Worm (Caenorhabditis elegans) whole organism, midembryonic: Measurements from ENCODE around the gene ZC132.9.
"Not testable (repeated sequence)": the region's sequence is repeated elsewhere in the genome, so short reads cannot be mapped to it uniquely, and the experiment has no call there.

Experiments
- T22C8.4 ChIP-seq: fragments of 200-800 bp; sonication (Bioruptor generic); IDR thresholded peaks from 2 replicates; pipeline ENCODE4 v1.3.6; 2022; ENCODE audit warnings: missing genetic modification characterization, missing compliant biosample characterization
- cog-1 ChIP-seq: sonication (generic microtip); optimal IDR thresholded peaks from 2 replicates; lab custom pipeline; 2016; ENCODE audit warnings: missing genetic modification characterization, missing compliant biosample characterization
- flt-1 ChIP-seq: fragments of 200-800 bp; sonication (Bioruptor generic); IDR thresholded peaks from 2 replicates; pipeline ENCODE4 v1.3.6; 2022; ENCODE audit warnings: missing genetic modification characterization, missing compliant biosample characterization
- klf-2 ChIP-seq: fragments of 200-800 bp; sonication (Bioruptor generic); conservative IDR thresholded peaks from 2 replicates; pipeline ENCODE4 v1.3.6; 2022; ENCODE audit warnings: missing genetic modification reagents, missing genetic modification characterization, missing compliant biosample characterization
- med-1 ChIP-seq: sonication (generic microtip); optimal IDR thresholded peaks from 2 replicates; lab custom pipeline; 2017; ENCODE audit warnings: missing genetic modification characterization, mild to moderate bottlenecking, missing compliant biosample characterization, antibody characterized with exemption, missing genetic modification reagents; ENCODE audit not compliant: insufficient read depth
- ref-1 ChIP-seq: fragments of 200-800 bp; sonication (Bioruptor generic); conservative IDR thresholded peaks from 2 replicates; pipeline ENCODE4 v1.3.6; 2022; ENCODE audit warnings: missing genetic modification reagents, missing genetic modification characterization, missing compliant biosample characterization
- tab-1 ChIP-seq: fragments of 200-800 bp; sonication (Bioruptor generic); IDR thresholded peaks from 2 replicates; pipeline ENCODE4 v1.3.6; 2022; ENCODE audit warnings: missing genetic modification characterization, missing compliant biosample characterization
- ztf-23 ChIP-seq: fragments of 200-800 bp; sonication (Bioruptor generic); IDR thresholded peaks from 2 replicates; pipeline ENCODE4 v1.3.6; 2022; ENCODE audit warnings: missing genetic modification reagents, missing genetic modification characterization, missing compliant biosample characterization
- ztf-29 ChIP-seq: fragments of 200-800 bp; sonication (Bioruptor generic); IDR thresholded peaks from 2 replicates; pipeline ENCODE4 v1.3.6; 2022; ENCODE audit warnings: missing genetic modification reagents, missing genetic modification characterization, missing compliant biosample characterization

The ZC132.9 gene

DNA sequence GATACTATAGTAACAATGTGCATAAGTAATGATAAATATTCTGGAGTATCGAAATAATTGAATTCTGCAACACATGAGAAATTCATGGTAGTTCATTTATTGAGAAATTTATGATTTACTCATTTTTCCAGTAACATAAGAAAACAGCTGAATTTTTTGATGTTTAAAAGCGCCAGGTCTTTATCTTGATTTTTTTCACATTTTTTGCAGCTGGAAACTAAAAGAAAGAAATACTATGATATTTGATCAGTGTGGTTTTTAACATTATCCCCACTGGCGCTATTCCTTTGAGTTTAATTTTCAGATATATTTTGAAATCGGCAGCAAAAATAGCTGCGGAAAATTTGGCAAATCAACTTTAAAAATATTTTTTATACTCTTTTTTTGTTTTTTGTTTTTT is 26.3 kb downstream of the ZC132.9 start, which contains the start of gene srh-194:
Gene srh-194, minus strand, starts transcription at position 101 of the 400 bp plus-strand sequence.
- not testable (repeated sequence) for TF ChIP-seq flt-1; tab-1; med-1 (GFP tag; lab: Kevin White, UChicago)

DNA sequence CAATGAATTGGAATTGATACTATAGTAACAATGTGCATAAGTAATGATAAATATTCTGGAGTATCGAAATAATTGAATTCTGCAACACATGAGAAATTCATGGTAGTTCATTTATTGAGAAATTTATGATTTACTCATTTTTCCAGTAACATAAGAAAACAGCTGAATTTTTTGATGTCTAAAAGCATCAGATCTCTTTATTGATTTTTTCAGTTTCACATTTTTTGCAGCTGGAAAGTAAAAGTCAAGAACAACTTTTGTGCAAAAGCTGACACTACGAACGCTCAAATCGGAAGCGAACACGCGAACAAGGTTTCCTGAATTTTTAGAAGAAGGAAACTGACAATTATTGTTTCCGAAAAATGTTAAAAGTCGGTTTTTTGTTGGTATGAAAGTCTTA is 29.7 kb downstream of the ZC132.9 start, which contains the start of gene srh-193:
Gene srh-193, minus strand, starts transcription at position 101 of the 400 bp plus-strand sequence.
- TF ChIP-seq med-1 (GFP tag; lab: Kevin White, UChicago); tab-1; klf-2 (GFP tag; lab: Robert Waterston, UW): not testable (repeated sequence)

DNA sequence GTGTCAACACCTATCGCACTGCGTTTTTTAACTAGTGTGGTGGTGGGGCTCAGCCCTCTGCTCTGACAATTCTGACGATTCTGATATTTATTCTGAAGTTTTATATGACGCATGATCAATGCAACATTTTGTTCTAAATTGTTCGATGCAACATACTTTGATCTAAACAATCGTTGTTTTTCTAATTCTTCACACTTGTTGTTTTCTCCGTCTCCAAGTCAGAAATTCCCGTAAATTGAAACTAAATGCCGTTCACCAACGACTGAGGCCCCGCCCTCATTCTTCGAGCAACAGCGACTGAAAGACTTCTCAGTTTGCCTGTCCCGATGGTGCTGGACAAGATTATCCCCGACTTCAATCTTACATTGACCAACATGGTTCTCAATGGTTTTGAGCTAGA is 35.0 kb downstream of the ZC132.9 start, which contains the start of gene srt-19:
Gene srt-19, plus strand, starts transcription at position 301 of the 400 bp plus-strand sequence.
- TF ChIP-seq T22C8.4; ref-1 (GFP tag; lab: Robert Waterston, UW); ztf-29: not testable (repeated sequence)

DNA sequence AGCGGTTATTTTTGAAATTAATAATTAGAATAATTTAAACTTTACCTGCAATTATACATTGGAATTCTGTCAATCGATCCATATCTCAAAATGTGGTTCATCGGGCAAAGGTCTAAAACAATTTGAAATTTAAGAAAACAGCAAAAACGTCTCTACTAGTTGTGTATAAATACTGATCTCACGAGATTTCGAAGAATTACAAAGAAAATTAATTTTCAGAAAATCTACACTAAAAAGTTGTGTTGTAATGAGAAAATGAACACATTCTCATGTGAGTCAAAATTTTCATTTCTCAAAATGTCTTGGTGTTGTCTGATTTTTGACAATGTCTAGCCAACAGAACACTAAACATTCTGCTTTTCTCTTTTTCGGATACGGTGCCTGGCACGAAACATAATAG is 38.1 kb downstream of the ZC132.9 start, which contains the start of gene srt-37:
Gene srt-37, minus strand, starts transcription at position 101 of the 400 bp plus-strand sequence.
- TF ChIP-seq cog-1 (tag; lab: Kevin White, UChicago); med-1 (GFP tag; lab: Kevin White, UChicago); klf-2 (GFP tag; lab: Robert Waterston, UW): not testable (repeated sequence)

DNA sequence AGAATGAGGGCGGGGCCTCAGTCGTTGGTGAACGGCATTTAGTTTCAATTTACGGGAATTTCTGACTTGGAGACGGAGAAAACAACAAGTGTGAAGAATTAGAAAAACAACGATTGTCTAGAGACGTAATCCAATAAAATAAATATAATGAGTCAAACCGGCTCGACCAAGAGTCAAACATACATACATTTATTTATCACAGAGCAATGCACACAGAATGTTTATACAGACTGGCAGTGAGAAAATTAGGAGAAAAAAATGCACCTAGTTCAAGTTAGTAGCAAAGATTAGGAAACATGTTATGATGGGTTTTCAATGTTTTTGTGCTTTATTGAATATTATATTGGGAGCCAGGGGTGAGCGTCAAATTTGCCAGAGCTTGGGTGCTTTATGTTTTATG is 41.0 kb downstream of the ZC132.9 start, which contains the start of gene srt-20:
Gene srt-20, minus strand, starts transcription at position 101 of the 400 bp plus-strand sequence.
- not testable (repeated sequence) for TF ChIP-seq klf-2 (GFP tag; lab: Robert Waterston, UW); med-1 (GFP tag; lab: Kevin White, UChicago); tab-1

DNA sequence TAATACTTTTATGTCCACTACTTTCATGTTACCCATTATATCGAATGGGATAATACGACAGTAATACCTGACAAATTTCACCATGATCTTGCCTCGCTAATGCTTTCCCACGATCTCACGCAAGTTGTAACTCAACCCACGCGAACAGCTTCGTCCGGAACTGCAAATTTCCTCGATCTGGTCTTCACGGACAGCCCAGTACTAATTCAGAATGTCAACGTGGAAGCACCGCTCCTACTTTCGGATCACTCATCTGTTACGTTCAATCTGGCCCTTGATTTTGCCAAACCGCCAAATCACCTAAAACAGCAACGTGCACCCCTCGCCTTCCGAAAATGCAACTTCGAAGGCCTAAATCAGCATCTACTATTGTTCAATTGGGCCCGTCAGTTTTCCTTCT is 46.4 kb downstream of the ZC132.9 start:
- no peak for TF ChIP-seq ref-1 (GFP tag; lab: Robert Waterston, UW)
- no peak for TF ChIP-seq klf-2 (GFP tag; lab: Robert Waterston, UW)
- no peak for TF ChIP-seq ztf-29
- TF ChIP-seq ztf-23 (GFP tag; lab: Robert Waterston, UW): no peak
- no peak for TF ChIP-seq T22C8.4
- no peak for TF ChIP-seq med-1 (GFP tag; lab: Kevin White, UChicago)

DNA sequence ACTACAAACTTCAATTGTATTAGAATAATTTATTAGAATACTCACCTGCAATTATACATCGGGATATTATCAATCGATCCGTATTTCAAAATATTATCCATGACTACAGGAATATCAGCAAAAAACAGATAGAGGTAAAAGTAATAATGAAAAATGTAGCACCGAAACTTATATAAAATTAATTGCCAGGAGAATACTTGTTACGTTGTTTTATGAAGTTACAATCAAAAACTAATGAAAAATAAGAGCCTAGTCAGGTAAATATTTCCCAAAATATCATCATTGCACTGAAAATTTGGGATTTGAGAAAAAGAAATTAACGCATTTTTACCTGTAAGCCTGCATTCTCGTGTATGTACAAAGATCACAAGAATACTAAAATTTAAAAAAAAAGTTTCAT is 48.5 kb downstream of the ZC132.9 start, which contains the start of gene srt-38:
Gene srt-38, minus strand, starts transcription at position 101 of the 400 bp plus-strand sequence.
- TF ChIP-seq ref-1 (GFP tag; lab: Robert Waterston, UW); flt-1; ztf-29: not testable (repeated sequence)

DNA sequence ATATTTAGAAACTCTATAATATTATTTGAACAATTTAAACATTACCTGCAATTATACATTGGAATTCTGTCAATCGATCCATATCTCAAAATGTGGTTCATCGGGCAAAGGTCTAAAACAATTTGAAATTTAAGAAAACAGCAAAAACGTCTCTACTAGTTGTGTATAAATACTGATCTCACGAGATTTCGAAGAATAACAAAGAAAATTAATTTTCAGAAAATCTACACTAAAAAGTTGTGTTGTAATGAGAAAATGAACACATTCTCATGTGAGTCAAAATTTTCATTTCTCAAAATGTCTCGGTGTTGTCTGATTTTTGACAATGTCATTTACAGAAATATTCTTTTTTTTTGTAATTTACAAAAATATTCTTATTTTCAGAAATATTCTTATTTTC is 51.6 kb downstream of the ZC132.9 start, which contains the start of gene srt-36:
Gene srt-36, minus strand, starts transcription at position 101 of the 400 bp plus-strand sequence.
- TF ChIP-seq tab-1; ztf-29; klf-2 (GFP tag; lab: Robert Waterston, UW): not testable (repeated sequence)
